Fruit fly (Drosophila melanogaster): ENCODE measurements around the gene CG33263.

dm6 chr3L:13442400-13442799 lies 18.4 kb upstream of the CG33263 start, which contains the start of gene cmb:
- TF ChIP-seq Hr96 (GFP tag; optimal IDR thresholded peaks at IDR 0.05), result no peak
- peak; percentile 36 for TF ChIP-seq bab1 (GFP tag; optimal IDR thresholded peaks at IDR 0.05)
- TF ChIP-seq ovo (GFP tag; optimal IDR thresholded peaks at IDR 0.05), result no peak
- TF ChIP-seq toe (GFP tag; optimal IDR thresholded peaks at IDR 0.05), result no peak
- TF ChIP-seq CG5204 (GFP tag; optimal IDR thresholded peaks at IDR 0.05), result no peak
- TF ChIP-seq CG1620 (GFP tag; optimal IDR thresholded peaks at IDR 0.05), result peak; percentile 26
- TF ChIP-seq CG11617 (GFP tag; optimal IDR thresholded peaks at IDR 0.05), result peak; percentile 25

Data from whole organism, adult.